Fruit fly (Drosophila melanogaster) whole organism, wandering third instar larva: ENCODE results near the gene CG5255.
A peak's percentile ranks its signal among the peaks of the same experiment; 100 is the strongest.

Experiments used
- Abd-B ChIP-seq: fragments of >200 bp; optimal IDR thresholded peaks from 2 replicates; lab custom pipeline; 2017; ENCODE audit warnings: missing biosample characterization, missing genetic modification characterization
- CG32264 ChIP-seq: fragments of 200-800 bp; sonication (Bioruptor generic); optimal IDR thresholded peaks from 2 replicates; lab custom pipeline; 2016; ENCODE audit warnings: missing biosample characterization, missing genetic modification characterization
- CG9705 ChIP-seq: fragments of 200-800 bp; sonication (Bioruptor generic); optimal IDR thresholded peaks from 2 replicates; lab custom pipeline; 2018; ENCODE audit warnings: missing biosample characterization, mild to moderate bottlenecking, missing genetic modification characterization
- CrebA ChIP-seq: fragments of 200-800 bp; sonication (Bioruptor generic); optimal IDR thresholded peaks from 2 replicates; lab custom pipeline; 2016; ENCODE audit warnings: missing biosample characterization, mild to moderate bottlenecking, missing genetic modification characterization, borderline replicate concordance
- Dfd ChIP-seq: fragments of >200 bp; optimal IDR thresholded peaks from 2 replicates; lab custom pipeline; 2017; ENCODE audit warnings: missing biosample characterization, missing genetic modification characterization
- Dif ChIP-seq: fragments of 200-275, 200-300 bp; sonication (Bioruptor generic); optimal IDR thresholded peaks from 2 replicates; lab custom pipeline; 2018; ENCODE audit warnings: missing biosample characterization, missing genetic modification characterization; ENCODE audit not compliant: partially characterized antibody
- GATAd ChIP-seq: sonication (Bioruptor generic); optimal IDR thresholded peaks from 2 replicates; lab custom pipeline; 2016; ENCODE audit warnings: missing biosample characterization, missing genetic modification characterization
- HLH106 ChIP-seq: fragments of 200-800 bp; optimal IDR thresholded peaks from 3 replicates; lab custom pipeline; 2019; ENCODE audit warnings: missing biosample characterization, mild to moderate bottlenecking, missing genetic modification characterization, moderate library complexity
- Hnf4 ChIP-seq: fragments of 200-800 bp; sonication (Bioruptor generic); optimal IDR thresholded peaks from 2 replicates; lab custom pipeline; 2016; ENCODE audit warnings: missing biosample characterization, mild to moderate bottlenecking, missing genetic modification characterization
- Hr78 ChIP-seq: fragments of >200 bp; optimal IDR thresholded peaks from 2 replicates; lab custom pipeline; 2017; ENCODE audit warnings: missing biosample characterization, missing genetic modification characterization
- Hr83 ChIP-seq: fragments of 200-300 bp; sonication (Bioruptor generic); optimal IDR thresholded peaks from 2 replicates; lab custom pipeline; 2016; ENCODE audit warnings: missing biosample characterization, mild to moderate bottlenecking, missing genetic modification characterization, moderate library complexity; ENCODE audit not compliant: poor library complexity, severe bottlenecking
- Jra ChIP-seq: sonication (Bioruptor generic); optimal IDR thresholded peaks from 2 replicates; lab custom pipeline; 2016; ENCODE audit warnings: missing biosample characterization, missing genetic modification characterization
- Mio ChIP-seq: sonication (Bioruptor generic); optimal IDR thresholded peaks from 2 replicates; lab custom pipeline; 2016; ENCODE audit warnings: missing biosample characterization, missing genetic modification characterization
- Myc ChIP-seq: fragments of >200 bp; optimal IDR thresholded peaks from 2 replicates; lab custom pipeline; 2017
- N ChIP-seq: fragments of >200 bp; optimal IDR thresholded peaks from 2 replicates; lab custom pipeline; 2018; ENCODE audit warnings: missing biosample characterization, missing external identifiers, missing genetic modification characterization
- OdsH ChIP-seq: fragments of 200-800 bp; sonication (Bioruptor generic); optimal IDR thresholded peaks from 2 replicates; lab custom pipeline; 2016; ENCODE audit warnings: missing biosample characterization, mild to moderate bottlenecking, missing genetic modification characterization
- Rel ChIP-seq, 2 experiments: fragments of 200-800 bp; sonication (Bioruptor generic) in 1 of 2; optimal IDR thresholded peaks; 2 replicates in 1 of 2; 3 replicates in 1 of 2; lab custom pipeline; 2016 to 2019; ENCODE audit warnings: mild to moderate bottlenecking in 2 of 2, missing biosample characterization in 2 of 2, missing genetic modification characterization in 2 of 2, moderate library complexity in 1 of 2
- Sp1 ChIP-seq: fragments of 200-800 bp; sonication (Bioruptor generic); optimal IDR thresholded peaks from 3 replicates; lab custom pipeline; 2019; ENCODE audit warnings: missing biosample characterization, mild to moderate bottlenecking, missing genetic modification characterization, moderate library complexity
- Vsx2 ChIP-seq: fragments of 200-300, 225-300 bp; sonication (Bioruptor generic); optimal IDR thresholded peaks from 2 replicates; lab custom pipeline; 2018; ENCODE audit warnings: missing biosample characterization, missing genetic modification characterization; ENCODE audit not compliant: partially characterized antibody
- br ChIP-seq: fragments of 200-800 bp; sonication (Bioruptor generic); optimal IDR thresholded peaks from 2 replicates; lab custom pipeline; 2016; ENCODE audit warnings: missing biosample characterization, missing genetic modification characterization
- brk ChIP-seq: fragments of 200-800 bp; sonication (Bioruptor generic); optimal IDR thresholded peaks from 2 replicates; lab custom pipeline; 2016; ENCODE audit warnings: missing biosample characterization, mild to moderate bottlenecking, missing genetic modification characterization
- dl ChIP-seq, 2 experiments: fragments of 175-275, 200-275 bp in 1 of 2; fragments of 200-275 bp in 1 of 2; sonication (Bioruptor generic); optimal IDR thresholded peaks; lab custom pipeline; 2018; ENCODE audit warnings: mild to moderate bottlenecking in 2 of 2, missing biosample characterization in 2 of 2, missing genetic modification characterization in 2 of 2, moderate library complexity in 2 of 2; ENCODE audit not compliant: partially characterized antibody in 2 of 2, insufficient read depth in 1 of 2
- dmrt93B ChIP-seq: fragments of 200-800 bp; sonication (Bioruptor generic); optimal IDR thresholded peaks from 2 replicates; lab custom pipeline; 2018; ENCODE audit warnings: missing biosample characterization, mild to moderate bottlenecking, missing genetic modification characterization
- dsf ChIP-seq: sonication (Bioruptor generic); optimal IDR thresholded peaks from 2 replicates; lab custom pipeline; 2016; ENCODE audit warnings: missing biosample characterization, missing genetic modification characterization, borderline replicate concordance
- ey ChIP-seq: fragments of 200-800 bp; sonication (Bioruptor generic); optimal IDR thresholded peaks from 2 replicates; lab custom pipeline; 2016; ENCODE audit warnings: missing biosample characterization, missing genetic modification characterization
- foxo ChIP-seq, 2 experiments: fragments of 200-800 bp; sonication (Bioruptor generic); optimal IDR thresholded peaks; 2 replicates in 1 of 2; 3 replicates in 1 of 2; lab custom pipeline; 2016 to 2017; ENCODE audit warnings: missing biosample characterization in 2 of 2, missing genetic modification characterization in 2 of 2
- fru ChIP-seq: fragments of 200-800 bp; sonication (Bioruptor generic); optimal IDR thresholded peaks from 3 replicates; lab custom pipeline; 2016; ENCODE audit warnings: missing biosample characterization, mild to moderate bottlenecking, missing genetic modification characterization
- h ChIP-seq: fragments of 200-800 bp; sonication (Bioruptor generic); optimal IDR thresholded peaks from 3 replicates; lab custom pipeline; 2016; ENCODE audit warnings: missing biosample characterization, mild to moderate bottlenecking, missing genetic modification characterization
- jim ChIP-seq: fragments of 175-275, 200-325 bp; sonication (Bioruptor generic); optimal IDR thresholded peaks from 2 replicates; lab custom pipeline; 2016; ENCODE audit warnings: missing biosample characterization, mild to moderate bottlenecking, missing genetic modification characterization
- lola ChIP-seq: fragments of >200 bp; optimal IDR thresholded peaks from 2 replicates; lab custom pipeline; 2017; ENCODE audit warnings: missing biosample characterization, missing genetic modification characterization
- pan ChIP-seq: fragments of >200 bp; optimal IDR thresholded peaks from 2 replicates; lab custom pipeline; 2017
- psq ChIP-seq: fragments of 200-800 bp; sonication (Bioruptor generic); optimal IDR thresholded peaks from 3 replicates; lab custom pipeline; 2017; ENCODE audit warnings: missing biosample characterization, mild to moderate bottlenecking, missing genetic modification characterization, moderate library complexity
- rgr ChIP-seq: fragments of 200-800 bp; sonication (Bioruptor generic); optimal IDR thresholded peaks from 3 replicates; lab custom pipeline; 2016; ENCODE audit warnings: missing biosample characterization, mild to moderate bottlenecking, missing genetic modification characterization
- sage ChIP-seq: fragments of 200-800 bp; sonication (Bioruptor generic); optimal IDR thresholded peaks from 2 replicates; lab custom pipeline; 2016; ENCODE audit warnings: missing biosample characterization, mild to moderate bottlenecking, missing genetic modification characterization
- sv ChIP-seq: fragments of 200-800 bp; sonication (Bioruptor generic); optimal IDR thresholded peaks from 3 replicates; lab custom pipeline; 2016; ENCODE audit warnings: missing biosample characterization, missing genetic modification characterization
- tai ChIP-seq: sonication (Bioruptor generic); optimal IDR thresholded peaks from 2 replicates; lab custom pipeline; 2016; ENCODE audit warnings: missing biosample characterization, missing genetic modification characterization
- usp ChIP-seq: fragments of >200 bp; optimal IDR thresholded peaks from 2 replicates; lab custom pipeline; 2017; ENCODE audit warnings: missing biosample characterization, missing genetic modification characterization
- woc ChIP-seq: sonication (Bioruptor generic); optimal IDR thresholded peaks from 2 replicates; lab custom pipeline; 2016; ENCODE audit warnings: missing biosample characterization, mild to moderate bottlenecking, missing genetic modification characterization

The CG5255 gene

DNA sequence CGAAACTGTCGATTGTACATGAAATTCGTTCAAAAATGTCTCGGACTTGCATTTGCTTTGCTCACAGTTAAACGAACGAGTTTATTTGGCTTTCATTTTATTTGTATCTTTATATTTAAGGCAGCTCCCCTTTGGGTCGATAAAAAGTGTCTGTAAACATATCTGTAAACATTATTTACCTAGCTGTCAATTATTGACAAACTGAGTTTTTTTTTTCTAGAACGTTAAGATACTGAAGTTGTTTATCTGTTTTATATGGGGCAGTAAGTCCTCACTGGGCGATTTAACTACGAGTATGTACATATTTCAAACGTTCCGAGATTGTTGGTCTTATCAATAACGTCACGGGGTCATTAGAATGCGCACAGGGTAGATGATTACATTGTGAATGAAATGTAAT is 22.0 kb upstream of the CG5255 start (continued):
- no peak for TF ChIP-seq br (GFP tag; lab: Kevin White, UChicago)
- no peak for TF ChIP-seq lola (GFP tag; lab: Kevin White, UChicago)

DNA sequence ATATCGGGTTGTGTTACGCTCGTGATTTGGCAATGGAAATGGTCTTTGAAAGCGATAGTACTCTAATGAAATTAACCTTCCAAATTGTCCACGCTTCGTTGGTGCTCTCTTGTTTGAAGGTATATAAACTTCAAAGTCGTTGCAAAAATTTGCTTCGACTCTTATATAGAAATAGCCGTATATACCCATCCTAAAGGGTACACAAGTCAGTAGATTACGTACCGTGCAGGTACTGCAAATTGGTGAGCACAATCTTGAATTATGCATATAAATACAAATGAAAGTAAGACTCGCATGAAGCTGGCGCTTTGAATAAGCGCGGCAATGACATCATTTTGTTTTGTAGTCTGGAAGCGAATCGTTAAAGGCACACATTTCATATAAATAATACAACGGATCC is 21.5 kb upstream of the CG5255 start:
- TF ChIP-seq HLH106 (tag; lab: Kevin White, UChicago) (peak; percentile 14), tai (GFP tag; lab: Kevin White, UChicago) (peak; percentile 2), sage (GFP tag; lab: Kevin White, UChicago) (no peak), ey (GFP tag; lab: Kevin White, UChicago) (peak; percentile 62), Rel (GFP tag; optimal IDR thresholded peaks at IDR 0.05; lab: Kevin White, UChicago) (no peak), Rel (tag; optimal IDR thresholded peaks at IDR 0.05; lab: Kevin White, UChicago) (no peak), dmrt93B (peak; percentile 17), Hr83 (peak; percentile 47), OdsH (GFP tag; lab: Kevin White, UChicago) (peak; percentile 28), N (GFP tag; lab: Kevin White, UChicago) (no peak), Hnf4 (GFP tag; lab: Kevin White, UChicago) (peak; percentile 17), br (GFP tag; lab: Kevin White, UChicago) (peak; percentile 68), lola (GFP tag; lab: Kevin White, UChicago) (no peak), foxo (GFP tag; optimal IDR thresholded peaks at IDR 0.05; lab: Kevin White, UChicago) (peak in 1 of 2 experiments; percentile 68), Jra (GFP tag; lab: Kevin White, UChicago) (no peak), CG9705 (GFP tag; lab: Kevin White, UChicago) (no peak), fru (GFP tag; lab: Kevin White, UChicago) (peak; percentile 58), rgr (GFP tag; lab: Kevin White, UChicago) (peak; percentile 26), woc (peak; percentile 8), h (GFP tag; lab: Kevin White, UChicago) (peak; percentile 22), CG32264 (GFP tag; lab: Kevin White, UChicago) (no peak)
- TF ChIP-seq, all 38 proteins: peak for 13

DNA sequence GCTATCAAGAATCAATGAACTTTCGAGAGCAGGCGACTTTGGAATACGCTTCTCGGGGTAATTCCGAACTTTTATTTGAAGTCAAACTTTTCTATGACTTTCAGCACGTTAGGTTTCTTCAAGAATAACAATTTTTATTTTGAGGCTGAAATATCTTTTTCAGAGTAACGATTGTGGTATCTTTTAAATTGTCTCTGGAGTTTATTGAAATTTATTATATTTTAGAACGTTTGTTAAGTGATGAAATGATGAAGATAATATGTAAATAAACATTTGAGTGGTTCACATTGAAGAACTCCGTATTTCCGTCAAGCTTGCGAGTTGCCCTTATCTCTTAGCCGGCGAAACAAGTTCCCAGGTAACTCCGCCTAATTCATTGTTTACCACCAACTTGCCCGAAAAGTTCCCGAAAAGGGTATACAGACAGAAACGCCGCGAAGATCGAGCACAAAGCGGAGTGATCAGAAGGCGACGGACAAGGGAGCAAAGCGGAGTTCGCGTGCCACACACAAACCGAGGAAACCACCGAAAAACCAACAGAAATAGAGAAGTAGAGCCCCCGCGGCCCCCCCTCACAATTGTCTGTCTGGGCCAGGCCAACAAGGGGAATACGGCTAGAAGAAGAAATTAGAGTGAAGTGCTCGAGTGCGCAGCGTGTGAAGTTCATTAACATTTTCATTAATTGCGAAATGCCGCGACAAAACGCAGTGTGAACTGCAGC is 19.9 kb upstream of the CG5255 start:
- TF ChIP-seq tai (GFP tag; lab: Kevin White, UChicago) (no peak), Sp1 (GFP tag; lab: Kevin White, UChicago) (peak; percentile 72), CrebA (no peak), dmrt93B (peak; percentile 40), CG32264 (GFP tag; lab: Kevin White, UChicago) (no peak), GATAd (GFP tag; lab: Kevin White, UChicago) (no peak), Jra (GFP tag; lab: Kevin White, UChicago) (no peak), Mio (GFP tag; lab: Kevin White, UChicago) (no peak), woc (peak; percentile 79), ey (GFP tag; lab: Kevin White, UChicago) (peak; percentile 65), Dfd (no peak), Dif (GFP tag; lab: Kevin White, UChicago) (no peak), sage (GFP tag; lab: Kevin White, UChicago) (peak; percentile 8), lola (GFP tag; lab: Kevin White, UChicago) (no peak), Myc (lab: Kevin White, UChicago) (no peak), psq (GFP tag; lab: Kevin White, UChicago) (peak; percentile 84), N (GFP tag; lab: Kevin White, UChicago) (no peak), br (GFP tag; lab: Kevin White, UChicago) (peak; percentile 55), brk (GFP tag; lab: Kevin White, UChicago) (no peak), OdsH (GFP tag; lab: Kevin White, UChicago) (peak; percentile 71), dl (GFP tag; optimal IDR thresholded peaks at IDR 0.05; lab: Kevin White, UChicago; ENCODE audit: insufficient read depth in 1 of 2, partially characterized antibody in 2 of 2) (no peak), Hr83 (no peak), Rel (GFP tag; optimal IDR thresholded peaks at IDR 0.05; lab: Kevin White, UChicago) (no peak), Rel (tag; optimal IDR thresholded peaks at IDR 0.05; lab: Kevin White, UChicago) (peak; percentile 2), foxo (GFP tag; optimal IDR thresholded peaks at IDR 0.05; lab: Kevin White, UChicago) (peak in 1 of 2 experiments; percentile 57), dsf (GFP tag; lab: Kevin White, UChicago) (no peak), Vsx2 (GFP tag; lab: Kevin White, UChicago) (no peak), h (GFP tag; lab: Kevin White, UChicago) (peak; percentile 79), pan (lab: Kevin White, UChicago) (no peak), Abd-B (GFP tag; lab: Kevin White, UChicago) (no peak), Hr78 (no peak), usp (GFP tag; lab: Kevin White, UChicago) (no peak), sv (GFP tag; lab: Kevin White, UChicago) (no peak), rgr (GFP tag; lab: Kevin White, UChicago) (peak; percentile 52), HLH106 (tag; lab: Kevin White, UChicago) (peak; percentile 77), Hnf4 (GFP tag; lab: Kevin White, UChicago) (peak; percentile 22), CG9705 (GFP tag; lab: Kevin White, UChicago) (no peak), jim (GFP tag; lab: Kevin White, UChicago) (no peak), fru (GFP tag; lab: Kevin White, UChicago) (peak; percentile 64)
